Fruit fly (Drosophila melanogaster): ENCODE results near the gene Dip-B.

Gene Dip-B

DNA sequence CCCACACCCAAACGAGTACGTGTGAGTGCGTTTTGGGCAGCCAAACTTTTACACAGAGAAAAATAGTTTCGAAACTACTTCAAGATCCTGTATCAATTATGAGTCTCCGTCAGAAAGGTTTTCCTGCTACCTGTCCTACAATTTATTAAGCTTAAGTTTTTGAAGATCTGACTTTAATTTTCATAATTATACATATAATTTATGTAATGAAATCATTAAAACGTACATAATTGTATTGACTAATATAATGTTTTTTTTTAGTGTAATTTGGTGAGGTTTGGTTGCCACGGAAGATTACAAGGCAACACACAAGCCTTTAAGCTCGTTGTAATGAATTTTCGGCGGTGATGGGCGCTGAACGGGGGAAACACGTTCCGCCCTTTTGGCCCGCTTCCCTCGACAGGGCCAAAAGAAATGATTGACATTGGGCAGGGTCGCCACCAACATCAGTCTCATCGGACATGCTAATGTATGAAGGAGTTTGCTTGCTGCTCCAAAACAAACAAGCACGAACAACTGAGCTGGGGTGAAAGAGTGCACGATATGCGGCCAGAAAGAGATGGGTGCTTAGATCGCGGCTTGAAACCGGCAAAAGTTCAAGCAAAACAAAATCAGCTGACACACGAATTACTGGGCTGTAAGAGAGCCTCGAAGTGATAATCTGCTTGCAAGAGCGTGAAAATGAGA, 12.0 kb downstream of the Dip-B start (continued):
- TF ChIP-seq kay (GFP tag; optimal IDR thresholded peaks at IDR 0.05) (no peak), Camta (GFP tag; optimal IDR thresholded peaks at IDR 0.05) (no peak), az2 (GFP tag; optimal IDR thresholded peaks at IDR 0.05) (peak; percentile 81), al (GFP tag; IDR thresholded peaks at IDR 0.05) (no peak), ftz-f1 (GFP tag; optimal IDR thresholded peaks at IDR 0.05) (no peak), CG17385 (GFP tag; optimal IDR thresholded peaks at IDR 0.05) (peak; percentile 52), Antp (GFP tag; optimal IDR thresholded peaks at IDR 0.05) (peak; percentile 21), CG8478 (optimal IDR thresholded peaks at IDR 0.05) (no peak), tap (tag; optimal IDR thresholded peaks at IDR 0.05) (peak; percentile 39), CG1832 (GFP tag; optimal IDR thresholded peaks at IDR 0.05) (no peak), H2.0 (GFP tag; IDR thresholded peaks at IDR 0.05) (peak; percentile 55), D19B (GFP tag; optimal IDR thresholded peaks at IDR 0.05) (no peak), Dip2 (GFP tag; IDR thresholded peaks at IDR 0.05) (no peak), Sox100B (GFP tag; optimal IDR thresholded peaks at IDR 0.05) (peak; percentile 69), CG8924 (tag; optimal IDR thresholded peaks at IDR 0.05) (peak; percentile 66), gce (GFP tag; IDR thresholded peaks at IDR 0.05) (no peak), wor (GFP tag; IDR thresholded peaks at IDR 0.05) (peak; percentile 44; the same call in 1 of the 2 replicates), CG15269 (tag; optimal IDR thresholded peaks at IDR 0.05) (peak; percentile 62), cad (GFP tag; optimal IDR thresholded peaks at IDR 0.05) (no peak), Gsc (GFP tag; IDR thresholded peaks at IDR 0.05) (no peak), run (tag; optimal IDR thresholded peaks at IDR 0.05) (no peak), CG10209 (GFP tag; optimal IDR thresholded peaks at IDR 0.05) (peak; percentile 63), Meics (GFP tag; optimal IDR thresholded peaks at IDR 0.05) (peak; percentile 25), CG1602 (GFP tag; optimal IDR thresholded peaks at IDR 0.05) (peak; percentile 72), Scr (GFP tag; IDR thresholded peaks at IDR 0.05; ENCODE audit: partially characterized antibody) (no peak), nom (GFP tag; optimal IDR thresholded peaks at IDR 0.05) (no peak), phol (tag; optimal IDR thresholded peaks at IDR 0.05) (peak; percentile 85), CG2678 (tag; optimal IDR thresholded peaks at IDR 0.05) (peak; percentile 85), Blimp-1 (GFP tag; optimal IDR thresholded peaks at IDR 0.05) (peak; percentile 82), zf30C (GFP tag; optimal IDR thresholded peaks at IDR 0.05) (no peak), Bgb (GFP tag; IDR thresholded peaks at IDR 0.05; ENCODE audit: partially characterized antibody) (no peak), ab (GFP tag; optimal IDR thresholded peaks at IDR 0.05) (no peak), Tbp (GFP tag; optimal IDR thresholded peaks at IDR 0.05) (no peak), CHES-1-like (GFP tag; optimal IDR thresholded peaks at IDR 0.05) (no peak), crc (GFP tag; optimal IDR thresholded peaks at IDR 0.05) (no peak), CG12236 (GFP tag; optimal IDR thresholded peaks at IDR 0.05) (no peak), caup (GFP tag; optimal IDR thresholded peaks at IDR 0.05; ENCODE audit: severe bottlenecking) (peak; percentile 15), BtbVII (GFP tag; optimal IDR thresholded peaks at IDR 0.05) (no peak), ranshi (GFP tag; IDR thresholded peaks at IDR 0.05) (0 out of 2 replicates have a peak, but pooled peaks have one; percentile 25), ci (GFP tag; IDR thresholded peaks at IDR 0.05) (peak; percentile 85), CG30403 (GFP tag; optimal IDR thresholded peaks at IDR 0.05) (peak; percentile 67), exex (tag; optimal IDR thresholded peaks at IDR 0.05) (no peak), CoRest (tag; optimal IDR thresholded peaks at IDR 0.05) (peak; percentile 74), twi (tag; optimal IDR thresholded peaks at IDR 0.05) (peak; percentile 35), CG12219 (GFP tag; optimal IDR thresholded peaks at IDR 0.05) (peak; percentile 66), nerfin-1 (tag; optimal IDR thresholded peaks at IDR 0.05) (peak; percentile 66), CG11560 (tag; IDR thresholded peaks at IDR 0.05) (no peak), CG4360 (GFP tag; IDR thresholded peaks at IDR 0.05) (0 out of 2 replicates have a peak, but pooled peaks have one; percentile 34), HmgZ (tag; optimal IDR thresholded peaks at IDR 0.05) (peak; percentile 21), CG6683 (GFP tag; optimal IDR thresholded peaks at IDR 0.05) (no peak)

Measured in whole organism, embryonic.